Fruit fly (Drosophila melanogaster) S2 (cell line): Measurements from ENCODE around the gene LPCAT.

Experiments
- CG8478 ChIP-seq: fragments of >200 bp; optimal IDR thresholded peaks from 2 replicates; lab custom pipeline; 2018
- CTCF ChIP-seq, 2 experiments: fragments of >200 bp; optimal IDR thresholded peaks; 2 replicates each; lab custom pipeline; 2018

The LPCAT gene

dm6 chrX:9589928-9590327 lies 10.1 kb upstream of the LPCAT start:
- TF ChIP-seq CG8478 (lab: Kevin White, UChicago), result no peak
- no peak for TF ChIP-seq CTCF (optimal IDR thresholded peaks at IDR 0.05; lab: Kevin White, UChicago)

- TF ChIP-seq CTCF (optimal IDR thresholded peaks at IDR 0.05; lab: Kevin White, UChicago), result no peak
- TF ChIP-seq CG8478 (lab: Kevin White, UChicago), result no peak
Observed at dm6 chrX:9587881-9588280, 8.1 kb upstream of the LPCAT start.

- no peak for TF ChIP-seq CTCF (optimal IDR thresholded peaks at IDR 0.05; lab: Kevin White, UChicago)
- TF ChIP-seq CG8478 (lab: Kevin White, UChicago), result no peak
Observed at dm6 chrX:9586627-9587026, 6.8 kb upstream of the LPCAT start.

dm6 chrX:9586038-9586437 lies 6.3 kb upstream of the LPCAT start:
- no peak for TF ChIP-seq CTCF (optimal IDR thresholded peaks at IDR 0.05; lab: Kevin White, UChicago)
- TF ChIP-seq CG8478 (lab: Kevin White, UChicago), result no peak

- TF ChIP-seq CTCF (optimal IDR thresholded peaks at IDR 0.05; lab: Kevin White, UChicago) (no peak), CG8478 (lab: Kevin White, UChicago) (no peak)
Observed at dm6 chrX:9585359-9586002, 5.7 kb upstream of the LPCAT start, which contains the start of gene Hex-A. Hex-A (plus strand) TSS chrX:9585675.

- no peak for TF ChIP-seq CTCF (optimal IDR thresholded peaks at IDR 0.05; lab: Kevin White, UChicago)
- no peak for TF ChIP-seq CG8478 (lab: Kevin White, UChicago)
Observed at dm6 chrX:9584948-9585315, 5.1 kb upstream of the LPCAT start.

dm6 chrX:9584104-9584947 lies 4.5 kb upstream of the LPCAT start:
- TF ChIP-seq CTCF (optimal IDR thresholded peaks at IDR 0.05; lab: Kevin White, UChicago) (no peak), CG8478 (lab: Kevin White, UChicago) (no peak)

- no peak for TF ChIP-seq CG8478 (lab: Kevin White, UChicago)
- TF ChIP-seq CTCF (optimal IDR thresholded peaks at IDR 0.05; lab: Kevin White, UChicago), result no peak
Observed at dm6 chrX:9583440-9584103, 3.8 kb upstream of the LPCAT start.

- TF ChIP-seq CTCF (optimal IDR thresholded peaks at IDR 0.05; lab: Kevin White, UChicago) (no peak), CG8478 (lab: Kevin White, UChicago) (no peak)
Observed at dm6 chrX:9582659-9583317, 3.0 kb upstream of the LPCAT start.

- no peak for TF ChIP-seq CTCF (optimal IDR thresholded peaks at IDR 0.05; lab: Kevin White, UChicago)
- TF ChIP-seq CG8478 (lab: Kevin White, UChicago), result no peak
Observed at dm6 chrX:9581869-9582268, 2.1 kb upstream of the LPCAT start.

dm6 chrX:9580544-9580943 lies 757 bp upstream of the LPCAT start:
- TF ChIP-seq CTCF (optimal IDR thresholded peaks at IDR 0.05; lab: Kevin White, UChicago) (no peak), CG8478 (lab: Kevin White, UChicago) (no peak)

dm6 chrX:9578696-9579509 lies 884 bp downstream of the LPCAT start:
- TF ChIP-seq CG8478 (lab: Kevin White, UChicago) (no peak), CTCF (optimal IDR thresholded peaks at IDR 0.05; lab: Kevin White, UChicago) (no peak)

- TF ChIP-seq CTCF (optimal IDR thresholded peaks at IDR 0.05; lab: Kevin White, UChicago) (no peak), CG8478 (lab: Kevin White, UChicago) (no peak)
Observed at dm6 chrX:9578014-9578413, 1.8 kb downstream of the LPCAT start.

- no peak for TF ChIP-seq CG8478 (lab: Kevin White, UChicago)
- no peak for TF ChIP-seq CTCF (optimal IDR thresholded peaks at IDR 0.05; lab: Kevin White, UChicago)
Observed at dm6 chrX:9577338-9577644, 2.5 kb downstream of the LPCAT start.
